Fruit fly (Drosophila melanogaster): ENCODE measurements around the gene Gr77a.
A peak's percentile ranks its signal among the peaks of the same experiment; 100 is the strongest.

The Gr77a gene

dm6 chr3L:20778224-20779063 lies 39.2 kb upstream of the Gr77a start, which contains the start of the genes Pex16 and Pex14 (continued):
- TF ChIP-seq TFAM (GFP tag; optimal IDR thresholded peaks at IDR 0.05) (no peak), CG2875 (GFP tag; optimal IDR thresholded peaks at IDR 0.05) (peak; percentile 19), CG17186 (GFP tag; optimal IDR thresholded peaks at IDR 0.05) (peak; percentile 36), Kr (GFP tag; optimal IDR thresholded peaks at IDR 0.05) (no peak), bowl (GFP tag; IDR thresholded peaks at IDR 0.05) (no peak), zf30C (GFP tag; optimal IDR thresholded peaks at IDR 0.05) (no peak), Stat92E (GFP tag; optimal IDR thresholded peaks at IDR 0.05) (no peak), CG8944 (GFP tag; optimal IDR thresholded peaks at IDR 0.05) (peak; percentile 84), tna (GFP tag; IDR thresholded peaks at IDR 0.05; ENCODE audit: partially characterized antibody) (no peak), Mes4 (GFP tag; optimal IDR thresholded peaks at IDR 0.05) (peak; percentile 64), dpn (GFP tag; optimal IDR thresholded peaks at IDR 0.05) (peak; percentile 78 to 84), Elba2 (GFP tag; optimal IDR thresholded peaks at IDR 0.05) (no peak)

dm6 chr3L:20777496-20777895 lies 38.3 kb upstream of the Gr77a start:
- TF ChIP-seq exex (tag; optimal IDR thresholded peaks at IDR 0.05): peak; percentile 32
- no peak for TF ChIP-seq tio (GFP tag; optimal IDR thresholded peaks at IDR 0.05)
- TF ChIP-seq C15 (GFP tag; IDR thresholded peaks at IDR 0.05): no peak
- peak; percentile 48 for TF ChIP-seq Med (GFP tag)
- peak; percentile 91 for TF ChIP-seq CG34376 (GFP tag; optimal IDR thresholded peaks at IDR 0.05)
- peak; percentile 56 for TF ChIP-seq ftz-f1 (GFP tag; optimal IDR thresholded peaks at IDR 0.05)
- TF ChIP-seq CG6813 (GFP tag; optimal IDR thresholded peaks at IDR 0.05): no peak
- peak; percentile 37 for TF ChIP-seq mirr (GFP tag; optimal IDR thresholded peaks at IDR 0.05)
- TF ChIP-seq sug (tag; optimal IDR thresholded peaks at IDR 0.05): peak; percentile 31
- 0 out of 3 replicates have a peak, but pooled peaks have one; percentile 12 for TF ChIP-seq zen2 (GFP tag; IDR thresholded peaks at IDR 0.05; ENCODE audit: partially characterized antibody)

dm6 chr3L:20772647-20773015 lies 33.4 kb upstream of the Gr77a start:
- TF ChIP-seq PHDP (tag; optimal IDR thresholded peaks at IDR 0.05) (no peak), croc (GFP tag; conservative IDR thresholded peaks at IDR 0.05) (no peak), CG10654 (GFP tag; optimal IDR thresholded peaks at IDR 0.05) (no peak), sc (optimal IDR thresholded peaks at IDR 0.05) (no peak), sc (GFP tag; optimal IDR thresholded peaks at IDR 0.05) (no peak)

- TF ChIP-seq Adf1 (GFP tag; IDR thresholded peaks at IDR 0.05) (0 out of 2 replicates have a peak, but pooled peaks have one; percentile 21), CG2889 (GFP tag; IDR thresholded peaks at IDR 0.05) (0 out of 3 replicates have a peak, but pooled peaks have one; percentile 47), eve (GFP tag; optimal IDR thresholded peaks at IDR 0.05) (no peak), sens (GFP tag) (peak; percentile 95), seq (GFP tag; IDR thresholded peaks at IDR 0.05) (peak; percentile 78), Nf-YC (tag; optimal IDR thresholded peaks at IDR 0.05) (no peak), ro (GFP tag; IDR thresholded peaks at IDR 0.05) (0 out of 2 replicates have a peak, but pooled peaks have one; percentile 32), Kr (GFP tag; optimal IDR thresholded peaks at IDR 0.05) (no peak), Dip3 (GFP tag; optimal IDR thresholded peaks at IDR 0.05) (peak; percentile 67), unpg (GFP tag; optimal IDR thresholded peaks at IDR 0.05) (peak; percentile 85), Neu2 (GFP tag; optimal IDR thresholded peaks at IDR 0.05; ENCODE audit: borderline replicate concordance) (no peak), row (GFP tag; IDR thresholded peaks at IDR 0.05) (peak; percentile 88), nau (GFP tag; optimal IDR thresholded peaks at IDR 0.05) (no peak), CG6791 (GFP tag; IDR thresholded peaks at IDR 0.05; ENCODE audit: partially characterized antibody) (no peak), gfzf (GFP tag; optimal IDR thresholded peaks at IDR 0.05) (no peak), CG14860 (GFP tag; IDR thresholded peaks at IDR 0.05; ENCODE audit: partially characterized antibody) (no peak), sim (GFP tag; IDR thresholded peaks at IDR 0.05) (peak; percentile 58; the same call in 1 of the 2 replicates), CG12391 (tag; optimal IDR thresholded peaks at IDR 0.05) (peak; percentile 84)
Observed at dm6 chr3L:20771891-20772646, 32.8 kb upstream of the Gr77a start.
